Worm (Caenorhabditis elegans): Measurements from ENCODE around the gene F19B10.3.

F19B10.3 gene

ce11 chrII:3630810-3631209 lies 33.8 kb upstream of the F19B10.3 start, which contains the start of gene M151.2:
Gene M151.2 (plus strand): TSS chrII:3631110.
- TF ChIP-seq tbx-8 (GFP tag; optimal IDR thresholded peaks at IDR 0.05) (no peak), unc-62 (GFP tag; optimal IDR thresholded peaks at IDR 0.05) (no peak), nhr-28 (tag; optimal IDR thresholded peaks at IDR 0.05) (no peak), ham-2 (GFP tag; optimal IDR thresholded peaks at IDR 0.05) (no peak), cnd-1 (tag; optimal IDR thresholded peaks at IDR 0.05) (no peak), sem-2 (GFP tag; optimal IDR thresholded peaks at IDR 0.05) (no peak), drap-1 (GFP tag; optimal IDR thresholded peaks at IDR 0.05) (no peak), mab-5 (tag; optimal IDR thresholded peaks at IDR 0.05) (no peak)

- TF ChIP-seq nhr-28 (tag; optimal IDR thresholded peaks at IDR 0.05) (no peak), zip-8 (tag; optimal IDR thresholded peaks at IDR 0.05) (no peak)
Observed at ce11 chrII:3634765-3635164, 29.8 kb upstream of the F19B10.3 start.

- TF ChIP-seq mls-2 (tag; optimal IDR thresholded peaks at IDR 0.05) (no peak), pha-4 (tag; optimal IDR thresholded peaks at IDR 0.05) (no peak), cnd-1 (tag; optimal IDR thresholded peaks at IDR 0.05) (no peak), flh-1 (GFP tag; optimal IDR thresholded peaks at IDR 0.05) (no peak), mep-1 (tag; optimal IDR thresholded peaks at IDR 0.05) (no peak), unc-39 (tag; optimal IDR thresholded peaks at IDR 0.05) (no peak), nhr-237 (tag; optimal IDR thresholded peaks at IDR 0.05) (no peak), nhr-12 (tag; optimal IDR thresholded peaks at IDR 0.05) (no peak), sptf-1 (tag; optimal IDR thresholded peaks at IDR 0.05) (no peak), snpc-4 (tag; optimal IDR thresholded peaks at IDR 0.05) (no peak), nhr-28 (tag; optimal IDR thresholded peaks at IDR 0.05) (no peak), unc-120 (tag; optimal IDR thresholded peaks at IDR 0.05; ENCODE audit: poor library complexity, severe bottlenecking) (no peak), nhr-76 (tag; optimal IDR thresholded peaks at IDR 0.05) (no peak), bed-3 (GFP tag; optimal IDR thresholded peaks at IDR 0.05) (no peak), blmp-1 (tag; optimal IDR thresholded peaks at IDR 0.05) (no peak), tbx-8 (GFP tag; optimal IDR thresholded peaks at IDR 0.05) (no peak)
Observed at ce11 chrII:3639238-3639637, 25.3 kb upstream of the F19B10.3 start, which contains the start of gene fbxb-31. Gene fbxb-31 (minus strand): TSS chrII:3639338.

DNA sequence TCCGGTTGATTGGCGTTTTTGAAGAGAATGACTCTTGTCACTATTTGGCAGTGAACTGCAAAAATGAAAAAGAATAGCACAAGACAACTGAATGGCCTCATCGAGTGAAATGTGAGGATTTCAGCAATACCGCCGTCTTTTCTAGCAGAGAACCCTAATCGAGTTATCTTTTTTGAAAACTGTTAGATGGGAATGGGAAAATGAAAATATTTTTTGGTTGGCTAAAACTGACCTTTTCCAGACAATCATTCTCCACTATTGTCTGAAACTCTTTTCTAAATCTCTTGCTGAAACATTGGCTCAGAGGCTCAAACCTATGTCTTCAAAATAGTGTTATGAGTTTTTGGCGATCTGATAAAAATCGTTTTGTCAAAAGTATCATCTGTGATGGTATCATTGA lies 24.4 kb upstream of the F19B10.3 start, which contains the start of gene M151.10:
Gene M151.10 (minus strand): TSS at position 101 of the 400 bp plus-strand sequence.
- TF ChIP-seq sem-2 (GFP tag; optimal IDR thresholded peaks at IDR 0.05) (no peak), mls-2 (tag; optimal IDR thresholded peaks at IDR 0.05) (no peak), nhr-12 (tag; optimal IDR thresholded peaks at IDR 0.05) (no peak), flh-1 (GFP tag; optimal IDR thresholded peaks at IDR 0.05) (no peak), ceh-39 (tag; optimal IDR thresholded peaks at IDR 0.05) (no peak), lin-13 (tag; optimal IDR thresholded peaks at IDR 0.05) (no peak), zip-8 (tag; optimal IDR thresholded peaks at IDR 0.05) (no peak), mab-5 (tag; optimal IDR thresholded peaks at IDR 0.05) (no peak), ceh-83 (GFP tag; optimal IDR thresholded peaks at IDR 0.05) (no peak), unc-62 (GFP tag; optimal IDR thresholded peaks at IDR 0.05) (no peak), cnd-1 (tag; optimal IDR thresholded peaks at IDR 0.05) (no peak)

ce11 chrII:3641197-3641596 lies 23.4 kb upstream of the F19B10.3 start, which contains the start of gene M151.1:
Gene M151.1 (plus strand): TSS chrII:3641497.
- TF ChIP-seq bed-3 (GFP tag; optimal IDR thresholded peaks at IDR 0.05) = no peak
- no peak for TF ChIP-seq sem-2 (GFP tag; optimal IDR thresholded peaks at IDR 0.05)
- TF ChIP-seq snpc-4 (tag; optimal IDR thresholded peaks at IDR 0.05) = no peak
- TF ChIP-seq ces-1 (GFP tag; optimal IDR thresholded peaks at IDR 0.05) = no peak
- no peak for TF ChIP-seq cnd-1 (tag; optimal IDR thresholded peaks at IDR 0.05)
- no peak for TF ChIP-seq nhr-28 (tag; optimal IDR thresholded peaks at IDR 0.05)
- TF ChIP-seq M03D4.4 (tag; optimal IDR thresholded peaks at IDR 0.05) = no peak
- TF ChIP-seq lin-13 (tag; optimal IDR thresholded peaks at IDR 0.05) = no peak
- TF ChIP-seq nhr-2 (tag; optimal IDR thresholded peaks at IDR 0.05) = no peak
- no peak for TF ChIP-seq mls-2 (tag; optimal IDR thresholded peaks at IDR 0.05)
- TF ChIP-seq ceh-43 (GFP tag; optimal IDR thresholded peaks at IDR 0.05) = no peak
- TF ChIP-seq unc-39 (tag; optimal IDR thresholded peaks at IDR 0.05) = no peak
- TF ChIP-seq mep-1 (tag; optimal IDR thresholded peaks at IDR 0.05) = no peak
- TF ChIP-seq nhr-76 (tag; optimal IDR thresholded peaks at IDR 0.05) = no peak
- no peak for TF ChIP-seq blmp-1 (tag; optimal IDR thresholded peaks at IDR 0.05)
- TF ChIP-seq mab-5 (tag; optimal IDR thresholded peaks at IDR 0.05) = no peak

DNA sequence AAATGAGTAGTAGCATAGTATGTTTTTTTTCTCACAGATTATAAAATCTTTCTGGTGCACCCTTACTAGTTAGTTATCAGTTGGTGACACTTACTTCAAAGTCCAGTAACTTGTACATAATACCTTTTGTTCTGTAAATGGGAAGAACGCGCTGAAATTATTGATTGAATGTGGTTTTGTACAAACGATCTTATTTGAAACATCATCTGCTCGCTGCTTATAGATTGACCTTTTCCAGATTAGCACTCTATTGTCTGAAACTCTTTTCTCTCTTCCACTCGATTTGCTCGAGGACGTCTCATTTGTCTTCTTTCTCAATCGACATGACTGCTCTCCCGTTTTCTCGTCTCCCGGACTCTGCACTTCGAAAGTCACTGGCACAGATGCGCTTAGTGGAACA lies 17.5 kb upstream of the F19B10.3 start, which contains the start of gene fbxb-33:
Gene fbxb-33 (plus strand): TSS at position 301 of the 400 bp plus-strand sequence.
- TF ChIP-seq zip-8 (tag; optimal IDR thresholded peaks at IDR 0.05) (no peak), nhr-76 (tag; optimal IDR thresholded peaks at IDR 0.05) (no peak), hlh-1 (tag; optimal IDR thresholded peaks at IDR 0.05) (no peak), bed-3 (GFP tag; optimal IDR thresholded peaks at IDR 0.05) (no peak), flh-1 (GFP tag; optimal IDR thresholded peaks at IDR 0.05) (no peak), elt-3 (tag; optimal IDR thresholded peaks at IDR 0.05) (no peak), nhr-28 (tag; optimal IDR thresholded peaks at IDR 0.05) (no peak), unc-120 (tag; optimal IDR thresholded peaks at IDR 0.05; ENCODE audit: poor library complexity, severe bottlenecking) (no peak), ztf-11 (tag; optimal IDR thresholded peaks at IDR 0.05) (no peak), sptf-1 (tag; optimal IDR thresholded peaks at IDR 0.05) (no peak), ceh-43 (GFP tag; optimal IDR thresholded peaks at IDR 0.05) (no peak), ceh-39 (tag; optimal IDR thresholded peaks at IDR 0.05) (no peak), sem-2 (GFP tag; optimal IDR thresholded peaks at IDR 0.05) (no peak)
